Worm (Caenorhabditis elegans): ENCODE data around the gene adk-1.

ce11 chrIV:11218037-11218436, 7.4 kb upstream of the adk-1 start, which contains the start of gene zip-6:
- TF ChIP-seq madf-9 (GFP tag; conservative IDR thresholded peaks at IDR 0.05) (no peak), ZK546.5 (tag; optimal IDR thresholded peaks at IDR 0.05) (no peak), egl-43 (GFP tag; IDR thresholded peaks at IDR 0.05) (no peak), pha-4 (GFP tag; IDR thresholded peaks at IDR 0.05) (no peak), pha-4 (tag; optimal IDR thresholded peaks at IDR 0.05) (no peak), fos-1 (tag; optimal IDR thresholded peaks at IDR 0.05) (no peak)
